Fruit fly (Drosophila melanogaster) whole organism, embryonic: ENCODE data around the gene Chchd2.

Experiments
- Abd-B ChIP-seq: fragments of 200-800 bp; sonication (Bioruptor generic); optimal IDR thresholded peaks from 2 replicates; lab custom pipeline; 2018; ENCODE audit warnings: missing biosample characterization, mild to moderate bottlenecking, missing genetic modification characterization, moderate library complexity
- Ada2b ChIP-seq: fragments of 200-800 bp; sonication (Bioruptor generic); IDR thresholded peaks from 2 replicates; pipeline ENCODE4 v1.3.6; 2022; ENCODE audit warnings: missing biosample characterization, missing genetic modification characterization
- Antp ChIP-seq: fragments of 200-800 bp; sonication (Bioruptor generic); optimal IDR thresholded peaks from 3 replicates; lab custom pipeline; 2016; ENCODE audit warnings: missing biosample characterization, missing genetic modification characterization
- CG10267 ChIP-seq: fragments of 200-800 bp; sonication (Bioruptor generic); optimal IDR thresholded peaks from 2 replicates; lab custom pipeline; 2018; ENCODE audit warnings: missing biosample characterization, mild to moderate bottlenecking, missing genetic modification characterization, moderate library complexity
- CG12155 ChIP-seq: fragments of 200-800 bp; sonication (Bioruptor generic); optimal IDR thresholded peaks from 3 replicates; lab custom pipeline; 2016; ENCODE audit warnings: missing biosample characterization, missing genetic modification characterization
- CG12299 ChIP-seq: fragments of 200-800 bp; sonication (Bioruptor generic); optimal IDR thresholded peaks from 2 replicates; lab custom pipeline; 2018; ENCODE audit warnings: missing biosample characterization, mild to moderate bottlenecking, missing genetic modification characterization
- CG1233 ChIP-seq: fragments of 200-800 bp; sonication (Bioruptor generic); optimal IDR thresholded peaks from 4 replicates; lab custom pipeline; 2018; ENCODE audit warnings: missing biosample characterization, mild to moderate bottlenecking, missing genetic modification characterization
- CG14667 ChIP-seq: fragments of 200-800 bp; sonication (Bioruptor generic); IDR thresholded peaks from 2 replicates; pipeline ENCODE4 v1.3.6; 2022; ENCODE audit warnings: missing biosample characterization, missing genetic modification characterization
- CG1529 ChIP-seq: fragments of 200-800 bp; sonication (Bioruptor generic); optimal IDR thresholded peaks from 3 replicates; lab custom pipeline; 2018; ENCODE audit warnings: missing biosample characterization, missing genetic modification characterization
- CG15601 ChIP-seq: fragments of 200-800 bp; sonication (Bioruptor generic); optimal IDR thresholded peaks from 3 replicates; lab custom pipeline; 2019; ENCODE audit warnings: missing biosample characterization, mild to moderate bottlenecking, missing genetic modification characterization, moderate library complexity
- CG17385 ChIP-seq: fragments of 200-800 bp; sonication (Bioruptor generic); optimal IDR thresholded peaks from 3 replicates; lab custom pipeline; 2018; ENCODE audit warnings: missing biosample characterization, mild to moderate bottlenecking, missing genetic modification characterization
- CG18764 ChIP-seq: fragments of 200-800 bp; sonication (Bioruptor generic); optimal IDR thresholded peaks from 3 replicates; lab custom pipeline; 2016; ENCODE audit warnings: missing biosample characterization, missing genetic modification characterization
- CG2199 ChIP-seq: fragments of 200-800 bp; sonication (Bioruptor generic); IDR thresholded peaks from 3 replicates; pipeline ENCODE4 v1.3.6; 2022; ENCODE audit warnings: missing biosample characterization, missing genetic modification characterization
- CG30431 ChIP-seq: fragments of 200-800 bp; sonication (Bioruptor generic); optimal IDR thresholded peaks from 2 replicates; lab custom pipeline; 2017; ENCODE audit warnings: missing biosample characterization, missing genetic modification characterization
- CG3407 ChIP-seq: fragments of 200-800 bp; sonication (Bioruptor generic); optimal IDR thresholded peaks from 2 replicates; lab custom pipeline; 2018; ENCODE audit warnings: missing biosample characterization, mild to moderate bottlenecking, missing genetic modification characterization
- CG3995 ChIP-seq: fragments of 200-800 bp; sonication (Bioruptor generic); optimal IDR thresholded peaks from 3 replicates; lab custom pipeline; 2016; ENCODE audit warnings: missing biosample characterization, missing genetic modification characterization
- CG6175 ChIP-seq: fragments of 200-800 bp; sonication (Bioruptor generic); IDR thresholded peaks from 3 replicates; pipeline ENCODE4 v1.3.6; 2022; ENCODE audit warnings: missing biosample characterization, missing genetic modification characterization
- CG7839 ChIP-seq: fragments of 200-800 bp; sonication (Bioruptor generic); optimal IDR thresholded peaks from 3 replicates; lab custom pipeline; 2018; ENCODE audit warnings: missing biosample characterization, mild to moderate bottlenecking, missing genetic modification characterization, moderate library complexity
- CG8765 ChIP-seq: fragments of 200-800 bp; sonication (Bioruptor generic); IDR thresholded peaks from 2 replicates; pipeline ENCODE4 v1.3.6; 2022; ENCODE audit warnings: missing biosample characterization, missing genetic modification characterization
- Chrac-16 ChIP-seq: fragments of 200-800 bp; sonication (Bioruptor generic); optimal IDR thresholded peaks from 3 replicates; lab custom pipeline; 2016; ENCODE audit warnings: missing biosample characterization, missing genetic modification characterization
- D ChIP-seq, 2 experiments: fragments of 200-800 bp in 1 of 2; fragments of >200 bp in 1 of 2; sonication (Bioruptor generic) in 1 of 2; optimal IDR thresholded peaks; 2 replicates in 1 of 2; 3 replicates in 1 of 2; lab custom pipeline; 2017; ENCODE audit warnings: mild to moderate bottlenecking in 1 of 2, missing biosample characterization in 1 of 2, missing genetic modification characterization in 1 of 2, missing genetic modification reagents in 1 of 2
- D19A ChIP-seq: fragments of 200-800 bp; optimal IDR thresholded peaks from 3 replicates; lab custom pipeline; 2019; ENCODE audit warnings: missing biosample characterization, mild to moderate bottlenecking, missing genetic modification characterization, moderate library complexity
- Dbx ChIP-seq: fragments of 200-800 bp; sonication (Bioruptor generic); IDR thresholded peaks from 3 replicates; pipeline ENCODE4 v1.3.6; 2022; ENCODE audit warnings: missing biosample characterization, missing genetic modification characterization
- Dip3 ChIP-seq: fragments of 200-800 bp; sonication (Bioruptor generic); optimal IDR thresholded peaks from 3 replicates; lab custom pipeline; 2016; ENCODE audit warnings: missing biosample characterization, missing genetic modification characterization
- E2f2 ChIP-seq: fragments of 200-800 bp; sonication (Bioruptor generic); IDR thresholded peaks from 2 replicates; pipeline ENCODE4 v1.3.6; 2022; ENCODE audit warnings: missing biosample characterization, missing genetic modification characterization
- Elba2 ChIP-seq: fragments of 200-800 bp; sonication (Bioruptor generic); optimal IDR thresholded peaks from 3 replicates; lab custom pipeline; 2016; ENCODE audit warnings: missing biosample characterization, missing genetic modification characterization
- Fer2 ChIP-seq: fragments of 200-800 bp; sonication (Bioruptor generic); optimal IDR thresholded peaks from 2 replicates; lab custom pipeline; 2018; ENCODE audit warnings: missing biosample characterization, mild to moderate bottlenecking, missing genetic modification characterization, moderate library complexity
- HLH3B ChIP-seq: fragments of 200-800 bp; sonication (Bioruptor generic); IDR thresholded peaks from 2 replicates; pipeline ENCODE4 v1.3.6; 2022; ENCODE audit warnings: missing biosample characterization, missing genetic modification characterization
- Hr78 ChIP-seq, 2 experiments: fragments of 200-800 bp in 1 of 2; fragments of >200 bp in 1 of 2; sonication (Bioruptor generic) in 1 of 2; optimal IDR thresholded peaks; 2 replicates each; lab custom pipeline; 2017 to 2019; ENCODE audit warnings: missing biosample characterization in 2 of 2, missing genetic modification characterization in 2 of 2, mild to moderate bottlenecking in 1 of 2, moderate library complexity in 1 of 2
- Kr ChIP-seq: fragments of 200-800 bp; sonication (Bioruptor generic); optimal IDR thresholded peaks from 2 replicates; lab custom pipeline; 2017; ENCODE audit warnings: missing biosample characterization, mild to moderate bottlenecking, missing genetic modification characterization
- Meics ChIP-seq: fragments of 200-800 bp; sonication (Bioruptor generic); optimal IDR thresholded peaks from 2 replicates; lab custom pipeline; 2017; ENCODE audit warnings: missing biosample characterization, mild to moderate bottlenecking, missing genetic modification characterization
- Oli ChIP-seq: fragments of 200-800 bp; sonication (Bioruptor generic); optimal IDR thresholded peaks from 2 replicates; lab custom pipeline; 2018; ENCODE audit warnings: missing biosample characterization, mild to moderate bottlenecking, missing genetic modification characterization, moderate library complexity
- Ptx1 ChIP-seq: fragments of 200-800 bp; sonication (Bioruptor generic); IDR thresholded peaks from 2 replicates; pipeline ENCODE4 v1.3.6; 2022; ENCODE audit warnings: missing biosample characterization, missing genetic modification characterization
- Scr ChIP-seq: fragments of 200-800 bp; sonication (Bioruptor generic); IDR thresholded peaks from 2 replicates; pipeline ENCODE4 v1.3.6; 2022; ENCODE audit warnings: missing biosample characterization, missing genetic modification characterization; ENCODE audit not compliant: partially characterized antibody
- Ssrp ChIP-seq: fragments of 200-800 bp; sonication (Bioruptor generic); optimal IDR thresholded peaks from 2 replicates; lab custom pipeline; 2018; ENCODE audit warnings: missing biosample characterization, mild to moderate bottlenecking, missing genetic modification characterization, moderate library complexity
- Xbp1 ChIP-seq: fragments of 200-800 bp; sonication (Bioruptor generic); optimal IDR thresholded peaks from 3 replicates; lab custom pipeline; 2016; ENCODE audit warnings: missing biosample characterization, mild to moderate bottlenecking, missing genetic modification characterization
- ara ChIP-seq: fragments of 200-800 bp; sonication (Bioruptor generic); IDR thresholded peaks from 2 replicates; pipeline ENCODE4 v1.3.6; 2022; ENCODE audit warnings: missing biosample characterization, missing genetic modification characterization
- cwo ChIP-seq: fragments of 200-800 bp; sonication (Bioruptor generic); optimal IDR thresholded peaks from 3 replicates; lab custom pipeline; 2017; ENCODE audit warnings: missing biosample characterization, missing genetic modification characterization, mild to moderate bottlenecking, moderate library complexity, missing genetic modification reagents
- en ChIP-seq: fragments of 200-800 bp; sonication (Bioruptor generic); optimal IDR thresholded peaks from 2 replicates; lab custom pipeline; 2016; ENCODE audit warnings: missing biosample characterization, missing genetic modification characterization
- fru ChIP-seq: fragments of >200 bp; optimal IDR thresholded peaks from 2 replicates; lab custom pipeline; 2017
- grn ChIP-seq: fragments of 200-800 bp; sonication (Bioruptor generic); optimal IDR thresholded peaks from 3 replicates; lab custom pipeline; 2017; ENCODE audit warnings: missing biosample characterization, missing genetic modification characterization
- insv ChIP-seq, 2 experiments: fragments of 200-800 bp; sonication (Bioruptor generic); optimal IDR thresholded peaks; 3 replicates each; lab custom pipeline; 2016 to 2018; ENCODE audit warnings: missing biosample characterization in 2 of 2, missing genetic modification characterization in 2 of 2
- kah ChIP-seq: fragments of 200-800 bp; sonication (Bioruptor generic); optimal IDR thresholded peaks from 2 replicates; lab custom pipeline; 2018; ENCODE audit warnings: missing biosample characterization, mild to moderate bottlenecking, missing genetic modification characterization
- lab ChIP-seq: fragments of 200-800 bp; sonication (Bioruptor generic); optimal IDR thresholded peaks from 3 replicates; lab custom pipeline; 2017; ENCODE audit warnings: missing biosample characterization, missing genetic modification characterization, mild to moderate bottlenecking, moderate library complexity, missing genetic modification reagents
- p53 ChIP-seq: fragments of 200-800 bp; sonication (Bioruptor generic); optimal IDR thresholded peaks from 2 replicates; lab custom pipeline; 2016; ENCODE audit warnings: missing biosample characterization, missing genetic modification characterization
- pzg ChIP-seq: fragments of 200-800 bp; sonication (Bioruptor generic); optimal IDR thresholded peaks from 3 replicates; lab custom pipeline; 2018; ENCODE audit warnings: missing biosample characterization, mild to moderate bottlenecking, missing genetic modification characterization, moderate library complexity
- ranshi ChIP-seq: fragments of 200-800 bp; sonication (Bioruptor generic); IDR thresholded peaks from 2 replicates; pipeline ENCODE4 v1.3.6; 2022; ENCODE audit warnings: missing biosample characterization, missing genetic modification characterization
- schlank ChIP-seq: fragments of 200-800 bp; sonication (Bioruptor generic); optimal IDR thresholded peaks from 2 replicates; lab custom pipeline; 2018; ENCODE audit warnings: missing biosample characterization, mild to moderate bottlenecking, missing genetic modification characterization
- trem ChIP-seq: fragments of 200-800 bp; optimal IDR thresholded peaks from 3 replicates; lab custom pipeline; 2019; ENCODE audit warnings: missing biosample characterization, mild to moderate bottlenecking, missing genetic modification characterization, moderate library complexity
- ttk ChIP-seq: fragments of 200-800 bp; sonication (Bioruptor generic); IDR thresholded peaks from 2 replicates; pipeline ENCODE4 v2.1.2; 2022; ENCODE audit warnings: missing biosample characterization, missing genetic modification characterization

Gene Chchd2

dm6 chrX:17170484-17170944 is 21.7 kb downstream of the Chchd2 start (continued):
- TF ChIP-seq CG14667 (GFP tag; lab: Robert Waterston, UW) (0 out of 2 replicates have a peak, but pooled peaks have one; percentile 11), grn (GFP tag; lab: Kevin White, UChicago) (no peak), ara (GFP tag; lab: Robert Waterston, UW) (no peak), Elba2 (GFP tag; lab: Kevin White, UChicago) (peak; percentile 77), Oli (peak; percentile 47), CG1233 (GFP tag; lab: Kevin White, UChicago) (peak; percentile 7), lab (peak; percentile 76), Dbx (GFP tag; lab: Robert Waterston, UW) (peak; percentile 49; the same call in 1 of the 3 replicates), CG2199 (GFP tag; lab: Robert Waterston, UW) (no peak), trem (tag; lab: Kevin White, UChicago) (no peak), en (no peak), Xbp1 (peak; percentile 21), pzg (no peak), Ptx1 (GFP tag; lab: Robert Waterston, UW) (peak; percentile 55), kah (no peak), Fer2 (tag; lab: Kevin White, UChicago) (peak; percentile 15), Hr78 (GFP tag; optimal IDR thresholded peaks at IDR 0.05; lab: Kevin White, UChicago) (no peak), CG12299 (tag; lab: Kevin White, UChicago) (no peak), CG7839 (peak; percentile 65), p53 (GFP tag; lab: Kevin White, UChicago) (no peak), Scr (GFP tag; lab: Robert Waterston, UW) (no peak), CG15601 (no peak), Ssrp (tag; lab: Kevin White, UChicago) (no peak), HLH3B (GFP tag; lab: Robert Waterston, UW) (peak; percentile 48; the same call in 1 of the 2 replicates), insv (GFP tag; optimal IDR thresholded peaks at IDR 0.05; lab: Kevin White, UChicago) (no peak), Dip3 (GFP tag; lab: Kevin White, UChicago) (no peak), Antp (GFP tag; lab: Kevin White, UChicago) (no peak), Meics (GFP tag; lab: Kevin White, UChicago) (peak; percentile 74), Ada2b (GFP tag; lab: Robert Waterston, UW) (peak; percentile 61), CG3995 (GFP tag; lab: Kevin White, UChicago) (no peak), CG1529 (GFP tag; lab: Kevin White, UChicago) (no peak), cwo (GFP tag; lab: Kevin White, UChicago) (peak; percentile 69), CG17385 (GFP tag; lab: Kevin White, UChicago) (peak; percentile 56), CG8765 (GFP tag; lab: Robert Waterston, UW) (no peak), CG12155 (GFP tag; lab: Kevin White, UChicago) (no peak), Kr (GFP tag; lab: Kevin White, UChicago) (no peak), D (optimal IDR thresholded peaks at IDR 0.05; lab: Kevin White, UChicago) (no peak), D (GFP tag; optimal IDR thresholded peaks at IDR 0.05; lab: Kevin White, UChicago) (no peak), CG18764 (GFP tag; lab: Kevin White, UChicago) (no peak), CG3407 (no peak), ttk (no peak), CG10267 (tag; lab: Kevin White, UChicago) (peak; percentile 21), Chrac-16 (GFP tag; lab: Kevin White, UChicago) (no peak), Abd-B (no peak), fru (lab: Kevin White, UChicago) (no peak), schlank (no peak), ranshi (peak; percentile 42; the same call in 1 of the 2 replicates), CG6175 (GFP tag; lab: Robert Waterston, UW) (no peak), E2f2 (GFP tag; lab: Robert Waterston, UW) (peak; percentile 30; the same call in 1 of the 2 replicates), D19A (tag; lab: Kevin White, UChicago) (peak; percentile 33), CG30431 (GFP tag; lab: Kevin White, UChicago) (no peak)
